Fruit fly (Drosophila melanogaster): ENCODE data around the gene Mst36Fb.

The Mst36Fb gene

dm6 chr2L:18688646-18689296 is 13.9 kb upstream of the Mst36Fb start, which contains the start of gene msl-1:
Gene msl-1, minus strand, starts transcription at chr2L:18688800.
- TF ChIP-seq noc (tag; optimal IDR thresholded peaks at IDR 0.05) = no peak

- TF ChIP-seq noc (tag; optimal IDR thresholded peaks at IDR 0.05) = no peak
These were observed 12.9 kb upstream of the Mst36Fb start for dm6 chr2L:18687827-18688226.

dm6 chr2L:18681903-18682302 is 7.0 kb upstream of the Mst36Fb start, which contains the start of gene tos:
Gene tos, minus strand, starts transcription at chr2L:18682075.
- no peak for TF ChIP-seq noc (tag; optimal IDR thresholded peaks at IDR 0.05)

- peak; percentile 76 for TF ChIP-seq noc (tag; optimal IDR thresholded peaks at IDR 0.05)
These were observed 3.2 kb upstream of the Mst36Fb start for dm6 chr2L:18677910-18678639.

dm6 chr2L:18676948-18677820 is 2.3 kb upstream of the Mst36Fb start, which contains the start of the genes Mst36Fa and CG31751:
Gene Mst36Fa, minus strand, starts transcription at chr2L:18676998.
Gene CG31751, plus strand, starts transcription at chr2L:18677221.
- peak; percentile 76 for TF ChIP-seq noc (tag; optimal IDR thresholded peaks at IDR 0.05)

dm6 chr2L:18673185-18673584 is 1.7 kb downstream of the Mst36Fb start, which contains the start of gene CG43339:
Gene CG43339, minus strand, starts transcription at chr2L:18673285.
- TF ChIP-seq noc (tag; optimal IDR thresholded peaks at IDR 0.05) = no peak

dm6 chr2L:18671146-18671545 is 3.7 kb downstream of the Mst36Fb start, which contains the start of gene CG43338:
Gene CG43338, minus strand, starts transcription at chr2L:18671246.
- TF ChIP-seq noc (tag; optimal IDR thresholded peaks at IDR 0.05) = no peak

dm6 chr2L:18665952-18666606 is 8.8 kb downstream of the Mst36Fb start:
- no peak for TF ChIP-seq noc (tag; optimal IDR thresholded peaks at IDR 0.05)

dm6 chr2L:18664707-18665550 is 10.0 kb downstream of the Mst36Fb start:
- TF ChIP-seq noc (tag; optimal IDR thresholded peaks at IDR 0.05) = no peak

- no peak for TF ChIP-seq noc (tag; optimal IDR thresholded peaks at IDR 0.05)
These were observed 11.5 kb downstream of the Mst36Fb start for dm6 chr2L:18663395-18663794.

- TF ChIP-seq noc (tag; optimal IDR thresholded peaks at IDR 0.05) = no peak
These were observed 16.8 kb downstream of the Mst36Fb start for dm6 chr2L:18658108-18658507.

- TF ChIP-seq noc (tag; optimal IDR thresholded peaks at IDR 0.05) = no peak
These were observed 18.1 kb downstream of the Mst36Fb start for dm6 chr2L:18656691-18657237.

- peak; percentile 53 for TF ChIP-seq noc (tag; optimal IDR thresholded peaks at IDR 0.05)
These were observed 21.6 kb downstream of the Mst36Fb start for dm6 chr2L:18653328-18653675.

- no peak for TF ChIP-seq noc (tag; optimal IDR thresholded peaks at IDR 0.05)
These were observed 22.1 kb downstream of the Mst36Fb start, which contains the start of gene Cyp310a1 for dm6 chr2L:18652663-18653327. Gene Cyp310a1, minus strand, starts transcription at chr2L:18653010.

Measured in whole organism, larva.